Fruit fly (Drosophila melanogaster): ENCODE measurements around the gene CG18417.

DNA sequence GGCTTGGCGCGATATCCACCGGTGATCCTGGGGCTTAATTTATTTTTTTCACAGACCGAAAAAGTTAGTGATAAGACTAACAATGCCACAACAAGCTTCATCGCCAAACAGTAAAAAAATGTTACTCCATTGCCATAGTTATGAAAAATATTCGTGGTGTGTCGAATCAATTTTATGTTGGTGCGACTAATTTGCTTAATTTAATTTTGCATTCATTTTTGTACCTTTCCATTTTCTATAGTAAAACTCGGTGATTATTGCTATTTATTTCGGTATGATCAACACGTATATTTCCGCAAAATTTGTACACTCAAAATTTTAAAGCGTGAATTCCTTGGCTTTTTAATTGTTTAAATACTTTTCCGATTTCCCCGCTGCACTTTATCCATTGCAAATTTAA is 40.8 kb downstream of the CG18417 start, which contains the start of gene sphinx2:
- no peak for TF ChIP-seq EcR (GFP tag; optimal IDR thresholded peaks at IDR 0.05)
- TF ChIP-seq Snoo (tag; optimal IDR thresholded peaks at IDR 0.05): no peak
- TF ChIP-seq gl (tag; optimal IDR thresholded peaks at IDR 0.05): no peak
